Worm (Caenorhabditis elegans): Measurements from ENCODE around the gene pir-2.

ce11 chrIII:9406600-9406999 lies 36.8 kb downstream of the pir-2 start, which contains the start of gene T26G10.1:
- TF ChIP-seq pha-4 (tag; optimal IDR thresholded peaks at IDR 0.05) (no peak), hlh-6 (tag; optimal IDR thresholded peaks at IDR 0.05) (no peak), odd-2 (tag; optimal IDR thresholded peaks at IDR 0.05) (no peak), unc-86 (tag; optimal IDR thresholded peaks at IDR 0.05) (no peak), ceh-31 (tag; optimal IDR thresholded peaks at IDR 0.05) (peak; percentile 4), ceh-9 (tag; optimal IDR thresholded peaks at IDR 0.05) (no peak), sox-4 (tag; optimal IDR thresholded peaks at IDR 0.05) (no peak), ets-4 (tag; optimal IDR thresholded peaks at IDR 0.05) (no peak), ama-1 (optimal IDR thresholded peaks at IDR 0.05) (no peak), hlh-30 (tag; optimal IDR thresholded peaks at IDR 0.05; ENCODE audit: insufficient read depth) (no peak)
